Fruit fly (Drosophila melanogaster) whole organism, embryonic: ENCODE results near the gene Dbp73D.

Source experiments
- Asciz ChIP-seq: fragments of 200-800 bp; sonication (Bioruptor generic); optimal IDR thresholded peaks from 2 replicates; lab custom pipeline; 2017; ENCODE audit warnings: missing biosample characterization, mild to moderate bottlenecking, missing genetic modification characterization, missing genetic modification reagents
- Atf3 ChIP-seq: fragments of 200-800 bp; sonication (Bioruptor generic); optimal IDR thresholded peaks from 3 replicates; lab custom pipeline; 2016; ENCODE audit warnings: missing biosample characterization, missing genetic modification characterization
- BEAF-32 ChIP-seq: fragments of 200-800 bp; sonication (Bioruptor generic); optimal IDR thresholded peaks from 3 replicates; lab custom pipeline; 2017; ENCODE audit warnings: missing biosample characterization, missing genetic modification characterization, mild to moderate bottlenecking, moderate library complexity, missing genetic modification reagents
- Blimp-1 ChIP-seq: fragments of 200-800 bp; sonication (Bioruptor generic); optimal IDR thresholded peaks from 3 replicates; lab custom pipeline; 2018; ENCODE audit warnings: missing biosample characterization, missing genetic modification characterization, mild to moderate bottlenecking, moderate library complexity, missing genetic modification reagents
- BtbVII ChIP-seq: fragments of 200-800 bp; sonication (Bioruptor generic); optimal IDR thresholded peaks from 3 replicates; lab custom pipeline; 2017; ENCODE audit warnings: missing biosample characterization, mild to moderate bottlenecking, missing genetic modification characterization
- CG10209 ChIP-seq: fragments of 200-800 bp; sonication (Bioruptor generic); optimal IDR thresholded peaks from 3 replicates; lab custom pipeline; 2017; ENCODE audit warnings: missing biosample characterization, mild to moderate bottlenecking, missing genetic modification characterization, missing genetic modification reagents
- CG10267 ChIP-seq: fragments of 200-800 bp; sonication (Bioruptor generic); optimal IDR thresholded peaks from 2 replicates; lab custom pipeline; 2018; ENCODE audit warnings: missing biosample characterization, mild to moderate bottlenecking, missing genetic modification characterization, moderate library complexity
- CG10366 ChIP-seq: fragments of 200-800 bp; sonication (Bioruptor generic); IDR thresholded peaks from 2 replicates; pipeline ENCODE4 v1.3.6; 2022; ENCODE audit warnings: missing biosample characterization, missing genetic modification characterization
- CG10654 ChIP-seq: fragments of 200-800 bp; sonication (Bioruptor generic); optimal IDR thresholded peaks from 2 replicates; lab custom pipeline; 2016; ENCODE audit warnings: missing biosample characterization, missing genetic modification characterization
- CG12659 ChIP-seq: fragments of 200-800 bp; sonication (Bioruptor generic); optimal IDR thresholded peaks from 3 replicates; lab custom pipeline; 2017; ENCODE audit warnings: mild to moderate bottlenecking, missing biosample characterization, missing genetic modification reagents, missing genetic modification characterization
- CG12942 ChIP-seq: fragments of 200-800 bp; sonication (Bioruptor generic); optimal IDR thresholded peaks from 3 replicates; lab custom pipeline; 2016; ENCODE audit warnings: missing biosample characterization, missing genetic modification characterization
- CG13424 ChIP-seq: fragments of 200-800 bp; sonication (Bioruptor generic); optimal IDR thresholded peaks from 2 replicates; lab custom pipeline; 2019; ENCODE audit warnings: missing biosample characterization, mild to moderate bottlenecking, missing genetic modification characterization, moderate library complexity
- CG15601 ChIP-seq: fragments of 200-800 bp; sonication (Bioruptor generic); optimal IDR thresholded peaks from 3 replicates; lab custom pipeline; 2019; ENCODE audit warnings: missing biosample characterization, mild to moderate bottlenecking, missing genetic modification characterization, moderate library complexity
- CG1602 ChIP-seq: fragments of 200-800 bp; sonication (Bioruptor generic); optimal IDR thresholded peaks from 3 replicates; lab custom pipeline; 2016; ENCODE audit warnings: missing biosample characterization, missing genetic modification characterization
- CG16813 ChIP-seq: fragments of 200-800 bp; sonication (Bioruptor generic); IDR thresholded peaks from 3 replicates; pipeline ENCODE4 v1.3.6; 2022; ENCODE audit warnings: missing biosample characterization, missing genetic modification characterization; ENCODE audit not compliant: partially characterized antibody
- CG17186 ChIP-seq: fragments of 200-800 bp; sonication (Bioruptor generic); optimal IDR thresholded peaks from 3 replicates; lab custom pipeline; 2017; ENCODE audit warnings: missing biosample characterization, missing genetic modification reagents, missing genetic modification characterization
- CG17802 ChIP-seq: fragments of 200-800 bp; sonication (Bioruptor generic); optimal IDR thresholded peaks from 2 replicates; lab custom pipeline; 2018; ENCODE audit warnings: missing biosample characterization, mild to moderate bottlenecking, missing genetic modification characterization, moderate library complexity
- CG18262 ChIP-seq: fragments of 200-800 bp; optimal IDR thresholded peaks from 3 replicates; lab custom pipeline; 2019; ENCODE audit warnings: missing biosample characterization, mild to moderate bottlenecking, missing genetic modification characterization, moderate library complexity
- CG18599 ChIP-seq: fragments of 200-800 bp; sonication (Bioruptor generic); optimal IDR thresholded peaks from 3 replicates; lab custom pipeline; 2017; ENCODE audit warnings: missing biosample characterization, missing genetic modification characterization, mild to moderate bottlenecking, moderate library complexity, missing genetic modification reagents
- CG2712 ChIP-seq: fragments of 200-800 bp; optimal IDR thresholded peaks from 3 replicates; lab custom pipeline; 2019; ENCODE audit warnings: missing biosample characterization, mild to moderate bottlenecking, missing genetic modification characterization, moderate library complexity
- CG31441 ChIP-seq: fragments of 200-800 bp; sonication (Bioruptor generic); IDR thresholded peaks from 2 replicates; pipeline ENCODE4 v1.3.6; 2022; ENCODE audit warnings: missing biosample characterization, missing genetic modification characterization
- CG32767 ChIP-seq: fragments of 200-800 bp; sonication (Bioruptor generic); IDR thresholded peaks from 2 replicates; pipeline ENCODE4 v1.3.6; 2022; ENCODE audit warnings: missing biosample characterization, missing genetic modification characterization
- CG3281 ChIP-seq: fragments of 200-800 bp; sonication (Bioruptor generic); optimal IDR thresholded peaks from 3 replicates; lab custom pipeline; 2017; ENCODE audit warnings: missing biosample characterization, mild to moderate bottlenecking, missing genetic modification characterization
- CG33557 ChIP-seq: fragments of 200-800 bp; sonication (Bioruptor generic); optimal IDR thresholded peaks from 2 replicates; lab custom pipeline; 2019; ENCODE audit warnings: missing biosample characterization, mild to moderate bottlenecking, missing genetic modification characterization, moderate library complexity
- CG4820 ChIP-seq: fragments of 200-800 bp; sonication (Bioruptor generic); optimal IDR thresholded peaks from 3 replicates; lab custom pipeline; 2016; ENCODE audit warnings: missing biosample characterization, missing genetic modification characterization
- CG7556 ChIP-seq: fragments of 200-800 bp; sonication (Bioruptor generic); optimal IDR thresholded peaks from 2 replicates; lab custom pipeline; 2017; ENCODE audit warnings: missing biosample characterization, mild to moderate bottlenecking, missing genetic modification characterization
- CG8388 ChIP-seq: fragments of 200-800 bp; sonication (Bioruptor generic); optimal IDR thresholded peaks from 2 replicates; lab custom pipeline; 2019; ENCODE audit warnings: missing biosample characterization, mild to moderate bottlenecking, missing genetic modification characterization, moderate library complexity
- CHES-1-like ChIP-seq: fragments of 200-800 bp; sonication (Bioruptor generic); optimal IDR thresholded peaks from 2 replicates; lab custom pipeline; 2016; ENCODE audit warnings: missing biosample characterization, missing genetic modification characterization
- Dek ChIP-seq: fragments of 200-800 bp; sonication (Bioruptor generic); optimal IDR thresholded peaks from 3 replicates; lab custom pipeline; 2019; ENCODE audit warnings: missing biosample characterization, mild to moderate bottlenecking, missing genetic modification characterization, moderate library complexity
- H15 ChIP-seq: fragments of 200-800 bp; sonication (Bioruptor generic); IDR thresholded peaks from 3 replicates; pipeline ENCODE4 v1.3.6; 2022; ENCODE audit warnings: missing biosample characterization, missing genetic modification characterization
- Hmr ChIP-seq: fragments of 200-800 bp; sonication (Bioruptor generic); optimal IDR thresholded peaks from 3 replicates; lab custom pipeline; 2017; ENCODE audit warnings: mild to moderate bottlenecking, missing biosample characterization, missing genetic modification reagents, missing genetic modification characterization
- Hr3 ChIP-seq: fragments of 200-800 bp; sonication (Bioruptor generic); optimal IDR thresholded peaks from 3 replicates; lab custom pipeline; 2016; ENCODE audit warnings: missing biosample characterization, missing genetic modification characterization
- Nf-YC ChIP-seq: fragments of 200-800 bp; optimal IDR thresholded peaks from 3 replicates; lab custom pipeline; 2019; ENCODE audit warnings: missing biosample characterization, mild to moderate bottlenecking, missing genetic modification characterization, moderate library complexity
- Opbp ChIP-seq: fragments of 200-800 bp; sonication (Bioruptor generic); IDR thresholded peaks from 3 replicates; pipeline ENCODE4 v1.3.6; 2022; ENCODE audit warnings: missing biosample characterization, missing genetic modification characterization; ENCODE audit not compliant: partially characterized antibody
- Six4 ChIP-seq: fragments of 200-800 bp; sonication (Bioruptor generic); optimal IDR thresholded peaks from 2 replicates; lab custom pipeline; 2016; ENCODE audit warnings: missing biosample characterization, missing genetic modification characterization
- Taf1 ChIP-seq: fragments of 200-800 bp; sonication (Bioruptor generic); IDR thresholded peaks from 2 replicates; pipeline ENCODE4 v1.3.6; 2022; ENCODE audit warnings: missing biosample characterization, missing genetic modification characterization
- YL-1 ChIP-seq: fragments of 200-800 bp; sonication (Bioruptor generic); optimal IDR thresholded peaks from 3 replicates; lab custom pipeline; 2017; ENCODE audit warnings: missing biosample characterization, mild to moderate bottlenecking, missing genetic modification characterization
- bcd ChIP-seq: fragments of 200-800 bp; sonication (Bioruptor generic); optimal IDR thresholded peaks from 2 replicates; lab custom pipeline; 2017; ENCODE audit warnings: missing biosample characterization, mild to moderate bottlenecking, missing genetic modification characterization
- cas ChIP-seq: fragments of 200-800 bp; sonication (Bioruptor generic); IDR thresholded peaks from 2 replicates; pipeline ENCODE4 v1.3.6; 2022; ENCODE audit warnings: missing biosample characterization, missing genetic modification characterization
- dmrt11E ChIP-seq: fragments of 200-800 bp; sonication (Bioruptor generic); optimal IDR thresholded peaks from 3 replicates; lab custom pipeline; 2018; ENCODE audit warnings: missing biosample characterization, mild to moderate bottlenecking, missing genetic modification characterization, moderate library complexity
- en ChIP-seq: fragments of 200-800 bp; sonication (Bioruptor generic); optimal IDR thresholded peaks from 2 replicates; lab custom pipeline; 2016; ENCODE audit warnings: missing biosample characterization, missing genetic modification characterization
- hb ChIP-seq: fragments of 200-800 bp; sonication (Bioruptor generic); IDR thresholded peaks from 3 replicates; pipeline ENCODE4 v1.3.6; 2022; ENCODE audit warnings: missing biosample characterization, missing genetic modification characterization; ENCODE audit not compliant: partially characterized antibody
- nmo ChIP-seq: fragments of 200-800 bp; sonication (Bioruptor generic); optimal IDR thresholded peaks from 2 replicates; lab custom pipeline; 2018; ENCODE audit warnings: missing biosample characterization, mild to moderate bottlenecking, missing genetic modification characterization, moderate library complexity
- ssp ChIP-seq: fragments of 200-800 bp; sonication (Bioruptor generic); IDR thresholded peaks from 2 replicates; pipeline ENCODE4 v1.3.6; 2022; ENCODE audit warnings: missing biosample characterization, missing genetic modification characterization
- stwl ChIP-seq: fragments of 200-800 bp; sonication (Bioruptor generic); optimal IDR thresholded peaks from 3 replicates; lab custom pipeline; 2018; ENCODE audit warnings: missing biosample characterization, mild to moderate bottlenecking, missing genetic modification characterization, moderate library complexity
- ttk ChIP-seq: fragments of 200-800 bp; sonication (Bioruptor generic); IDR thresholded peaks from 2 replicates; pipeline ENCODE4 v2.1.2; 2022; ENCODE audit warnings: missing biosample characterization, missing genetic modification characterization
- zen ChIP-seq: fragments of 200-800 bp; sonication (Bioruptor generic); optimal IDR thresholded peaks from 3 replicates; lab custom pipeline; 2018; ENCODE audit warnings: missing biosample characterization, mild to moderate bottlenecking, missing genetic modification characterization, moderate library complexity
- zen2 ChIP-seq: fragments of 200-800 bp; sonication (Bioruptor generic); IDR thresholded peaks from 3 replicates; pipeline ENCODE4 v1.3.6; 2022; ENCODE audit warnings: missing biosample characterization, missing genetic modification characterization; ENCODE audit not compliant: partially characterized antibody

The Dbp73D gene

dm6 chr3L:16779704-16780173 lies 49.1 kb upstream of the Dbp73D start, which contains the start of the genes mus302 and CG9705 (continued):
- TF ChIP-seq Hmr (GFP tag; lab: Kevin White, UChicago) = peak; percentile 29
- no peak for TF ChIP-seq CHES-1-like (GFP tag; lab: Kevin White, UChicago)
- peak; percentile 86 for TF ChIP-seq BEAF-32 (GFP tag; lab: Kevin White, UChicago)
- TF ChIP-seq CG32767 (GFP tag; lab: Robert Waterston, UW) = no peak
- peak; percentile 24 for TF ChIP-seq CG18599 (GFP tag; lab: Kevin White, UChicago)
- peak; percentile 73 for TF ChIP-seq CG31441
- no peak for TF ChIP-seq BtbVII (GFP tag; lab: Kevin White, UChicago)
- peak; percentile 51 for TF ChIP-seq CG18262 (tag; lab: Kevin White, UChicago)
- peak; percentile 38; the same call in 1 of the 2 replicates for TF ChIP-seq CG10366 (GFP tag; lab: Robert Waterston, UW)
- peak; percentile 33 for TF ChIP-seq CG17802 (tag; lab: Kevin White, UChicago)
- 0 out of 3 replicates have a peak, but pooled peaks have one; percentile 26 for TF ChIP-seq H15 (GFP tag; lab: Robert Waterston, UW)
- peak; percentile 60 for TF ChIP-seq zen (tag; lab: Kevin White, UChicago)
- TF ChIP-seq CG17186 = no peak
- peak; percentile 27 for TF ChIP-seq Six4 (GFP tag; lab: Kevin White, UChicago)
- peak; percentile 67 for TF ChIP-seq CG12659 (GFP tag; lab: Kevin White, UChicago)
- TF ChIP-seq CG1602 = peak; percentile 63
- peak; percentile 46 for TF ChIP-seq CG8388 (GFP tag; lab: Kevin White, UChicago)
- TF ChIP-seq CG7556 = peak; percentile 28
- TF ChIP-seq Blimp-1 = peak; percentile 31
- peak; percentile 38 for TF ChIP-seq CG10209 (GFP tag; lab: Kevin White, UChicago)
- peak; percentile 83 for TF ChIP-seq nmo (GFP tag; lab: Kevin White, UChicago)
- TF ChIP-seq Opbp = peak; percentile 7; the same call in 2 of the 3 replicates
- peak; percentile 20 for TF ChIP-seq bcd (GFP tag; lab: Kevin White, UChicago)
- peak; percentile 73 for TF ChIP-seq CG2712
- no peak for TF ChIP-seq CG10654
- peak; percentile 8; the same call in 1 of the 2 replicates for TF ChIP-seq cas (GFP tag; lab: Robert Waterston, UW)
- peak; percentile 69 for TF ChIP-seq CG10267
- TF ChIP-seq CG15601 = peak; percentile 36
- 0 out of 2 replicates have a peak, but pooled peaks have one; percentile 23 for TF ChIP-seq ttk
- no peak; the same call in 2 of the 3 replicates for TF ChIP-seq zen2
- no peak for TF ChIP-seq Taf1
- TF ChIP-seq hb (GFP tag; lab: Robert Waterston, UW) = 0 out of 3 replicates have a peak, but pooled peaks have one; percentile 38
- TF ChIP-seq CG3281 (GFP tag; lab: Kevin White, UChicago) = peak; percentile 45
- no peak for TF ChIP-seq en (GFP tag; lab: Kevin White, UChicago)
- TF ChIP-seq Asciz (GFP tag; lab: Kevin White, UChicago) = no peak
- TF ChIP-seq Hr3 = peak; percentile 56
- TF ChIP-seq CG4820 (GFP tag; lab: Kevin White, UChicago) = peak; percentile 8
- TF ChIP-seq ssp = peak; percentile 85
- peak; percentile 50 for TF ChIP-seq Dek (tag; lab: Kevin White, UChicago)
- TF ChIP-seq CG16813 (GFP tag; lab: Robert Waterston, UW) = peak; percentile 75
- TF ChIP-seq stwl (tag; lab: Kevin White, UChicago) = peak; percentile 4
- TF ChIP-seq CG33557 (GFP tag; lab: Kevin White, UChicago) = peak; percentile 38
- TF ChIP-seq YL-1 (GFP tag; lab: Kevin White, UChicago) = peak; percentile 10
- TF ChIP-seq Nf-YC (tag; lab: Kevin White, UChicago) = peak; percentile 69
- TF ChIP-seq Atf3 (GFP tag; lab: Kevin White, UChicago) = no peak
- TF ChIP-seq CG13424 (tag; lab: Kevin White, UChicago) = peak; percentile 62
- TF ChIP-seq dmrt11E = peak; percentile 60
- TF ChIP-seq CG12942 = peak; percentile 40
